Worm (Caenorhabditis elegans) whole organism, midembryonic: ENCODE measurements around the gene H14A12.5.

Source experiments
- T22C8.4 ChIP-seq: fragments of 200-800 bp; sonication (Bioruptor generic); IDR thresholded peaks from 2 replicates; pipeline ENCODE4 v1.3.6; 2022; ENCODE audit warnings: missing genetic modification characterization, missing compliant biosample characterization
- flt-1 ChIP-seq: fragments of 200-800 bp; sonication (Bioruptor generic); IDR thresholded peaks from 2 replicates; pipeline ENCODE4 v1.3.6; 2022; ENCODE audit warnings: missing genetic modification characterization, missing compliant biosample characterization
- ref-1 ChIP-seq: fragments of 200-800 bp; sonication (Bioruptor generic); conservative IDR thresholded peaks from 2 replicates; pipeline ENCODE4 v1.3.6; 2022; ENCODE audit warnings: missing genetic modification reagents, missing genetic modification characterization, missing compliant biosample characterization
- tab-1 ChIP-seq: fragments of 200-800 bp; sonication (Bioruptor generic); IDR thresholded peaks from 2 replicates; pipeline ENCODE4 v1.3.6; 2022; ENCODE audit warnings: missing genetic modification characterization, missing compliant biosample characterization
- ztf-29 ChIP-seq: fragments of 200-800 bp; sonication (Bioruptor generic); IDR thresholded peaks from 2 replicates; pipeline ENCODE4 v1.3.6; 2022; ENCODE audit warnings: missing genetic modification reagents, missing genetic modification characterization, missing compliant biosample characterization

- no peak for TF ChIP-seq T22C8.4
- no peak for TF ChIP-seq ref-1 (GFP tag; lab: Robert Waterston, UW)
- TF ChIP-seq flt-1 (GFP tag; lab: Robert Waterston, UW): no peak
- TF ChIP-seq ztf-29 (GFP tag; lab: Robert Waterston, UW): no peak
- TF ChIP-seq tab-1 (GFP tag; lab: Robert Waterston, UW): no peak
These were observed 6.6 kb downstream of the H14A12.5 start, which contains the start of gene fipr-20 for ce11 chrIII:7462295-7462694.
